Worm (Caenorhabditis elegans) whole organism, L4 larva: ENCODE results near the gene gly-3.

ENCODE experiments used
- F10B5.3 ChIP-seq: sonication (generic microtip); optimal IDR thresholded peaks from 2 replicates; lab custom pipeline; 2016; ENCODE audit warnings: mild to moderate bottlenecking, missing genetic modification characterization, missing compliant biosample characterization
- F26F4.8 ChIP-seq: fragments of 200-800 bp; sonication (Bioruptor generic); conservative IDR thresholded peaks from 2 replicates; pipeline ENCODE4 v1.3.6; 2022; ENCODE audit warnings: missing genetic modification characterization, missing compliant biosample characterization
- F44E2.7 ChIP-seq: fragments of 200-800 bp; sonication (Bioruptor generic); IDR thresholded peaks from 2 replicates; pipeline ENCODE4 v2.1.2; 2022; ENCODE audit warnings: missing genetic modification characterization, missing compliant biosample characterization
- F49E8.2 ChIP-seq: sonication (generic microtip); optimal IDR thresholded peaks from 2 replicates; lab custom pipeline; 2016; ENCODE audit warnings: missing compliant biosample characterization, mild to moderate bottlenecking, missing genetic modification characterization, borderline replicate concordance
- R02D3.7 ChIP-seq: fragments of 150-350 bp; sonication (generic microtip); optimal IDR thresholded peaks from 3 replicates; lab custom pipeline; 2014; ENCODE audit warnings: missing biosample characterization, missing genetic modification characterization
- T26A8.4 ChIP-seq: fragments of 200-800 bp; sonication (Bioruptor generic); IDR thresholded peaks from 2 replicates; pipeline ENCODE4 v1.3.6; 2022; ENCODE audit warnings: missing genetic modification characterization, missing compliant biosample characterization
- Y105C5A.15 ChIP-seq: fragments of 200-800 bp; sonication (Bioruptor generic); IDR thresholded peaks from 2 replicates; pipeline ENCODE4 v1.3.6; 2022; ENCODE audit warnings: missing genetic modification characterization, missing compliant biosample characterization
- ZK546.5 ChIP-seq, 2 experiments: sonication (generic microtip); optimal IDR thresholded peaks; 2 replicates each; lab custom pipeline; 2017; ENCODE audit warnings: missing biosample characterization in 2 of 2, missing genetic modification characterization in 2 of 2
- aly-2 ChIP-seq: sonication (generic microtip); optimal IDR thresholded peaks from 2 replicates; lab custom pipeline; 2018; ENCODE audit warnings: missing biosample characterization, missing genetic modification characterization
- ama-1 ChIP-seq: fragments of 150-350 bp; optimal IDR thresholded peaks from 2 replicates; lab custom pipeline; 2014; ENCODE audit warnings: inconsistent platforms, mixed read lengths
- attf-4 ChIP-seq: sonication (generic microtip); optimal IDR thresholded peaks from 3 replicates; lab custom pipeline; 2017; ENCODE audit warnings: missing biosample characterization, missing genetic modification characterization
- ceh-20 ChIP-seq: fragments of 200-800 bp; sonication (Bioruptor generic); IDR thresholded peaks from 2 replicates; pipeline ENCODE4 v1.3.6; 2022; ENCODE audit warnings: missing genetic modification reagents, missing genetic modification characterization, missing compliant biosample characterization
- ceh-28 ChIP-seq: fragments of 150-350 bp; optimal IDR thresholded peaks from 2 replicates; lab custom pipeline; 2014; ENCODE audit warnings: missing biosample characterization, missing genetic modification reagents, missing genetic modification characterization
- ceh-32 ChIP-seq: sonication (generic microtip); optimal IDR thresholded peaks from 2 replicates; lab custom pipeline; 2016; ENCODE audit warnings: mild to moderate bottlenecking, missing genetic modification characterization, missing compliant biosample characterization; ENCODE audit not compliant: poor library complexity
- ctbp-1 ChIP-seq: fragments of 200-800 bp; sonication (Bioruptor generic); IDR thresholded peaks from 2 replicates; pipeline ENCODE4 v1.3.6; 2022; ENCODE audit warnings: missing genetic modification reagents, missing genetic modification characterization, missing compliant biosample characterization
- daf-16 ChIP-seq, 3 experiments: sonication (generic microtip); optimal IDR thresholded peaks; 2 replicates each; lab custom pipeline; 2016 to 2017; ENCODE audit warnings: missing genetic modification characterization in 3 of 3, missing genetic modification reagents in 3 of 3, mild to moderate bottlenecking in 2 of 3, missing compliant biosample characterization in 2 of 3, missing biosample characterization in 1 of 3, moderate library complexity in 1 of 3
- daf-19 ChIP-seq: fragments of 200-800 bp; sonication (Bioruptor generic); conservative IDR thresholded peaks from 2 replicates; pipeline ENCODE4 v1.3.6; 2022; ENCODE audit warnings: missing genetic modification characterization, missing compliant biosample characterization
- egl-43 ChIP-seq: fragments of 200-800 bp; sonication (Bioruptor generic); IDR thresholded peaks from 2 replicates; pipeline ENCODE4 v1.3.6; 2022; ENCODE audit warnings: missing genetic modification reagents, missing genetic modification characterization, missing compliant biosample characterization
- hif-1 ChIP-seq, 2 experiments: sonication (generic microtip); optimal IDR thresholded peaks; 2 replicates each; lab custom pipeline; 2016 to 2017; ENCODE audit warnings: missing compliant biosample characterization in 2 of 2, missing genetic modification characterization in 2 of 2, missing genetic modification reagents in 2 of 2, missing genotype in 2 of 2, mild to moderate bottlenecking in 1 of 2
- hlh-11 ChIP-seq: fragments of 200-800 bp; sonication (Bioruptor generic); optimal IDR thresholded peaks from 2 replicates; lab custom pipeline; 2018; ENCODE audit warnings: mild to moderate bottlenecking, missing genetic modification characterization, missing compliant biosample characterization
- lin-1 ChIP-seq: fragments of 200-800 bp; sonication (Bioruptor generic); IDR thresholded peaks from 2 replicates; pipeline ENCODE4 v1.3.6; 2022; ENCODE audit warnings: missing genetic modification reagents, missing genetic modification characterization, missing compliant biosample characterization
- mdl-1 ChIP-seq, 2 experiments: fragments of 150-350 bp in 1 of 2; sonication (generic microtip) in 1 of 2; optimal IDR thresholded peaks; 2 replicates each; lab custom pipeline; 2014 to 2017; ENCODE audit warnings: missing biosample characterization in 2 of 2, missing genetic modification characterization in 2 of 2
- mep-1 ChIP-seq: fragments of 150-350 bp; sonication (generic microtip); optimal IDR thresholded peaks from 3 replicates; lab custom pipeline; 2014; ENCODE audit warnings: missing biosample characterization, missing genetic modification characterization
- mes-2 ChIP-seq: sonication (generic microtip); optimal IDR thresholded peaks from 2 replicates; lab custom pipeline; 2016; ENCODE audit warnings: missing genotype, mild to moderate bottlenecking, missing genetic modification characterization, missing compliant biosample characterization; ENCODE audit not compliant: poor library complexity, severe bottlenecking
- nhr-10 ChIP-seq: fragments of 150-350 bp; optimal IDR thresholded peaks from 2 replicates; lab custom pipeline; 2014; ENCODE audit warnings: missing biosample characterization, missing genetic modification characterization
- nhr-237 ChIP-seq: sonication (generic microtip); optimal IDR thresholded peaks from 2 replicates; lab custom pipeline; 2017; ENCODE audit warnings: missing biosample characterization, missing genetic modification characterization
- nhr-25 ChIP-seq: sonication (generic microtip); optimal IDR thresholded peaks from 2 replicates; lab custom pipeline; 2017; ENCODE audit warnings: missing genetic modification characterization, mild to moderate bottlenecking, missing compliant biosample characterization, antibody characterized with exemption, moderate library complexity, borderline replicate concordance; ENCODE audit not compliant: insufficient read depth
- nhr-28 ChIP-seq: fragments of 150-350 bp; optimal IDR thresholded peaks from 2 replicates; lab custom pipeline; 2014; ENCODE audit warnings: missing biosample characterization, missing genetic modification characterization
- nhr-42 ChIP-seq: fragments of 200-800 bp; sonication (Bioruptor generic); IDR thresholded peaks from 2 replicates; pipeline ENCODE4 v1.3.6; 2022; ENCODE audit warnings: missing genetic modification characterization, missing compliant biosample characterization
- nhr-6 ChIP-seq: fragments of 150-350 bp; optimal IDR thresholded peaks from 2 replicates; lab custom pipeline; 2014; ENCODE audit warnings: missing biosample characterization, missing genetic modification characterization
- nhr-76 ChIP-seq: fragments of 150-350 bp; optimal IDR thresholded peaks from 2 replicates; lab custom pipeline; 2014; ENCODE audit warnings: missing biosample characterization, missing genetic modification characterization
- pha-4 ChIP-seq, 2 experiments: fragments of 150-350 bp in 1 of 2; fragments of 200-800 bp in 1 of 2; sonication (Bioruptor generic) in 1 of 2; IDR thresholded peaks in 1 of 2; optimal IDR thresholded peaks in 1 of 2; 2 replicates each; pipeline versions ENCODE4 v1.3.6 to Lab custom; 2014 to 2022; ENCODE audit warnings: missing genetic modification characterization in 2 of 2, missing genetic modification reagents in 2 of 2, missing biosample characterization in 1 of 2, missing compliant biosample characterization in 1 of 2
- php-3 ChIP-seq: fragments of 200-800 bp; sonication (Bioruptor generic); IDR thresholded peaks from 2 replicates; pipeline ENCODE4 v1.3.6; 2022; ENCODE audit warnings: missing genetic modification reagents, missing genetic modification characterization, missing compliant biosample characterization
- rbr-2 ChIP-seq: sonication (generic microtip); optimal IDR thresholded peaks from 2 replicates; lab custom pipeline; 2016; ENCODE audit warnings: missing genotype, missing genetic modification characterization, missing compliant biosample characterization
- set-16 ChIP-seq: fragments of 200-800 bp; sonication (Bioruptor generic); IDR thresholded peaks from 2 replicates; pipeline ENCODE4 v1.3.6; 2022; ENCODE audit warnings: missing genetic modification reagents, missing genetic modification characterization, missing compliant biosample characterization
- skn-1 ChIP-seq: fragments of 150-350 bp; optimal IDR thresholded peaks from 2 replicates; lab custom pipeline; 2014; ENCODE audit warnings: missing biosample characterization, missing genetic modification characterization
- snpc-1.2 ChIP-seq: fragments of 200-800 bp; sonication (Bioruptor generic); IDR thresholded peaks from 2 replicates; pipeline ENCODE4 v1.3.6; 2022; ENCODE audit warnings: missing genetic modification reagents, missing genetic modification characterization, missing compliant biosample characterization
- spr-3 ChIP-seq: fragments of 200-800 bp; sonication (Bioruptor generic); optimal IDR thresholded peaks from 2 replicates; lab custom pipeline; 2018; ENCODE audit warnings: mild to moderate bottlenecking, missing genetic modification characterization, missing compliant biosample characterization
- tag-97 ChIP-seq: fragments of 200-800 bp; sonication (Bioruptor generic); IDR thresholded peaks from 2 replicates; pipeline ENCODE4 v1.3.6; 2022; ENCODE audit warnings: missing genetic modification characterization, missing compliant biosample characterization
- unc-130 ChIP-seq: sonication (generic microtip); optimal IDR thresholded peaks from 2 replicates; lab custom pipeline; 2016; ENCODE audit warnings: missing genetic modification reagents, missing genetic modification characterization, missing compliant biosample characterization
- vab-7 ChIP-seq: fragments of 200-800 bp; sonication (Bioruptor generic); IDR thresholded peaks from 2 replicates; pipeline ENCODE4 v1.3.6; 2022; ENCODE audit warnings: missing genetic modification reagents, missing genetic modification characterization, missing compliant biosample characterization
- zag-1 ChIP-seq: fragments of 150-350 bp; optimal IDR thresholded peaks from 2 replicates; lab custom pipeline; 2014; ENCODE audit warnings: missing biosample characterization, missing genetic modification characterization
- zfp-2 ChIP-seq: sonication (generic microtip); optimal IDR thresholded peaks from 2 replicates; lab custom pipeline; 2016; ENCODE audit warnings: mild to moderate bottlenecking, missing genetic modification characterization, missing compliant biosample characterization
- ztf-11 ChIP-seq: fragments of 150-350 bp; optimal IDR thresholded peaks from 2 replicates; lab custom pipeline; 2014; ENCODE audit warnings: missing biosample characterization, missing genetic modification characterization

The gly-3 gene

ce11 chrIII:7922207-7922606 lies 4.6 kb upstream of the gly-3 start, which contains the start of gene C29E4.17:
Gene C29E4.17 (plus strand): TSS chrIII:7922507.
- no peak for TF ChIP-seq F10B5.3 (tag; lab: Kevin White, UChicago)
- no peak for TF ChIP-seq ceh-32 (tag; lab: Kevin White, UChicago)
- TF ChIP-seq ama-1 (lab: Kevin White, UChicago): no peak
- TF ChIP-seq set-16 (GFP tag; lab: Robert Waterston, UW): no peak
- TF ChIP-seq ZK546.5 (tag; optimal IDR thresholded peaks at IDR 0.05; lab: Kevin White, UChicago): no peak
- TF ChIP-seq mes-2 (tag; lab: Kevin White, UChicago): no peak
- TF ChIP-seq egl-43 (GFP tag; lab: Robert Waterston, UW): no peak
- TF ChIP-seq T26A8.4 (GFP tag; lab: Robert Waterston, UW): no peak
- TF ChIP-seq F26F4.8: no peak
- no peak for TF ChIP-seq daf-19
- TF ChIP-seq hlh-11 (tag; lab: Kevin White, UChicago): no peak
- TF ChIP-seq unc-130 (GFP tag; lab: Kevin White, UChicago): no peak
- TF ChIP-seq lin-1 (GFP tag; lab: Robert Waterston, UW): no peak
- no peak for TF ChIP-seq spr-3 (GFP tag; lab: Kevin White, UChicago)
- no peak for TF ChIP-seq pha-4 (GFP tag; IDR thresholded peaks at IDR 0.05; lab: Robert Waterston, UW)
- TF ChIP-seq pha-4 (tag; optimal IDR thresholded peaks at IDR 0.05; lab: Kevin White, UChicago): no peak

ce11 chrIII:7919823-7920222 lies 2.3 kb upstream of the gly-3 start, which contains the start of gene C29E4.14:
Gene C29E4.14 (plus strand): TSS chrIII:7920123.
- TF ChIP-seq lin-1 (GFP tag; lab: Robert Waterston, UW): no peak
- no peak for TF ChIP-seq ama-1 (lab: Kevin White, UChicago)
- no peak for TF ChIP-seq rbr-2 (tag; lab: Kevin White, UChicago)
- TF ChIP-seq skn-1 (tag; lab: Kevin White, UChicago): no peak
- no peak for TF ChIP-seq set-16 (GFP tag; lab: Robert Waterston, UW)
- TF ChIP-seq tag-97 (GFP tag; lab: Robert Waterston, UW): no peak
- no peak for TF ChIP-seq unc-130 (GFP tag; lab: Kevin White, UChicago)
- no peak for TF ChIP-seq ctbp-1
- no peak for TF ChIP-seq vab-7 (GFP tag; lab: Robert Waterston, UW)
- TF ChIP-seq T26A8.4 (GFP tag; lab: Robert Waterston, UW): no peak
- no peak for TF ChIP-seq php-3 (GFP tag; lab: Robert Waterston, UW)
- no peak for TF ChIP-seq nhr-76 (tag; lab: Kevin White, UChicago)
- no peak for TF ChIP-seq F49E8.2 (tag; lab: Kevin White, UChicago)
- no peak for TF ChIP-seq ceh-20 (GFP tag; lab: Robert Waterston, UW)

- TF ChIP-seq nhr-25 (tag; lab: Kevin White, UChicago) (no peak), hif-1 (tag; optimal IDR thresholded peaks at IDR 0.05; lab: Kevin White, UChicago) (no peak), pha-4 (GFP tag; IDR thresholded peaks at IDR 0.05; lab: Robert Waterston, UW) (no peak), pha-4 (tag; optimal IDR thresholded peaks at IDR 0.05; lab: Kevin White, UChicago) (no peak), snpc-1.2 (GFP tag; lab: Robert Waterston, UW) (no peak), mep-1 (tag; lab: Kevin White, UChicago) (no peak), ceh-28 (no peak), nhr-237 (tag; lab: Kevin White, UChicago) (no peak), zag-1 (tag; lab: Kevin White, UChicago) (no peak), zfp-2 (tag; lab: Kevin White, UChicago) (no peak), nhr-6 (no peak), attf-4 (tag; lab: Kevin White, UChicago) (no peak)
Measured at ce11 chrIII:7913488-7913887, 4.1 kb downstream of the gly-3 start, which contains the start of gene ZK688.12. Gene ZK688.12 (minus strand): TSS chrIII:7913588.

- TF ChIP-seq R02D3.7 (tag; lab: Kevin White, UChicago) (no peak), daf-19 (no peak), aly-2 (tag; lab: Kevin White, UChicago) (no peak), nhr-10 (tag; lab: Kevin White, UChicago) (no peak), egl-43 (GFP tag; lab: Robert Waterston, UW) (no peak), daf-16 (GFP tag; optimal IDR thresholded peaks at IDR 0.05; lab: Kevin White, UChicago) (no peak), daf-16 (tag; optimal IDR thresholded peaks at IDR 0.05; lab: Kevin White, UChicago) (peak; percentile 84), mdl-1 (tag; optimal IDR thresholded peaks at IDR 0.05; lab: Kevin White, UChicago) (peak in 1 of 2 experiments; percentile 47), tag-97 (GFP tag; lab: Robert Waterston, UW) (no peak), nhr-42 (GFP tag; lab: Robert Waterston, UW) (no peak), php-3 (GFP tag; lab: Robert Waterston, UW) (no peak), nhr-28 (tag; lab: Kevin White, UChicago) (peak; percentile 60), ztf-11 (tag; lab: Kevin White, UChicago) (no peak), T26A8.4 (GFP tag; lab: Robert Waterston, UW) (no peak), F44E2.7 (no peak), Y105C5A.15 (GFP tag; lab: Robert Waterston, UW) (no peak)
Measured at ce11 chrIII:7911621-7912020, 5.9 kb downstream of the gly-3 start, which contains the start of gene ZK688.7. Gene ZK688.7 (minus strand): TSS chrIII:7911634.
